Worm (Caenorhabditis elegans) whole organism, L4/young adult: ENCODE results near the gene F19C6.2.

Experiments used
- dao-5 ChIP-seq: sonication (generic microtip); optimal IDR thresholded peaks from 2 replicates; lab custom pipeline; 2016; ENCODE audit warnings: missing genotype, missing genetic modification characterization, moderate library complexity, missing compliant biosample characterization
- him-1 ChIP-seq: sonication (generic microtip); optimal IDR thresholded peaks from 2 replicates; lab custom pipeline; 2016; ENCODE audit warnings: missing genotype, missing genetic modification reagents, missing genetic modification characterization, missing compliant biosample characterization

ce11 chrX:9962535-9962934 is 38.2 kb upstream of the F19C6.2 start:
- TF ChIP-seq dao-5 (tag; lab: Kevin White, UChicago) (no peak), him-1 (tag; lab: Kevin White, UChicago) (no peak)
